Worm (Caenorhabditis elegans): ENCODE results near the gene glrx-22.
A peak's percentile ranks its signal among the peaks of the same experiment; 100 is the strongest.

Gene glrx-22

ce11 chrIV:8170264-8170663, 30.8 kb downstream of the glrx-22 start:
- TF ChIP-seq hmg-1.2 (GFP tag; IDR thresholded peaks at IDR 0.05), result peak; percentile 70; the same call in 1 of the 2 replicates
- no peak for TF ChIP-seq dox-1 (GFP tag; IDR thresholded peaks at IDR 0.05)

- no peak for TF ChIP-seq nfya-1 (tag; optimal IDR thresholded peaks at IDR 0.05; ENCODE audit: borderline replicate concordance, insufficient read depth)
- no peak for TF ChIP-seq ekl-4 (GFP tag; IDR thresholded peaks at IDR 0.05)
- no peak for TF ChIP-seq sdz-38 (tag; optimal IDR thresholded peaks at IDR 0.05)
- no peak for TF ChIP-seq egl-18 (GFP tag; IDR thresholded peaks at IDR 0.05)
- TF ChIP-seq madf-8 (GFP tag; conservative IDR thresholded peaks at IDR 0.05), result no peak
- TF ChIP-seq nhr-80 (tag; optimal IDR thresholded peaks at IDR 0.05), result no peak
- no peak for TF ChIP-seq attf-6 (GFP tag; IDR thresholded peaks at IDR 0.05)
- TF ChIP-seq aptf-3 (GFP tag; IDR thresholded peaks at IDR 0.05), result no peak
- no peak for TF ChIP-seq cebp-2 (GFP tag; IDR thresholded peaks at IDR 0.05)
- TF ChIP-seq F57C9.4 (tag; optimal IDR thresholded peaks at IDR 0.05), result no peak
- TF ChIP-seq gei-17 (GFP tag; optimal IDR thresholded peaks at IDR 0.05), result no peak
- TF ChIP-seq F55B11.4 (tag; optimal IDR thresholded peaks at IDR 0.05; ENCODE audit: borderline replicate concordance, insufficient read depth), result no peak
- TF ChIP-seq sea-2 (GFP tag; IDR thresholded peaks at IDR 0.05), result no peak
- no peak for TF ChIP-seq ets-4 (GFP tag; optimal IDR thresholded peaks at IDR 0.05)
- no peak for TF ChIP-seq lsy-27 (tag; optimal IDR thresholded peaks at IDR 0.05; ENCODE audit: borderline replicate concordance, insufficient read depth)
These were observed 31.4 kb downstream of the glrx-22 start, which contains the start of gene C07G1.15 for ce11 chrIV:8169674-8170073. Gene C07G1.15 (plus strand): TSS chrIV:8169974.

ce11 chrIV:8168660-8169059, 32.4 kb downstream of the glrx-22 start, which contains the start of gene clec-52:
Gene clec-52 (minus strand): TSS chrIV:8168760.
- TF ChIP-seq lin-26 (GFP tag; IDR thresholded peaks at IDR 0.05) (no peak), sea-2 (GFP tag; IDR thresholded peaks at IDR 0.05) (no peak), B0261.1 (tag; optimal IDR thresholded peaks at IDR 0.05) (no peak), madf-10 (tag; optimal IDR thresholded peaks at IDR 0.05) (no peak), tlf-1 (GFP tag; optimal IDR thresholded peaks at IDR 0.05) (no peak), ccch-3 (GFP tag; optimal IDR thresholded peaks at IDR 0.05) (no peak), F39B2.1 (GFP tag; IDR thresholded peaks at IDR 0.05) (no peak), ama-1 (optimal IDR thresholded peaks at IDR 0.05) (no peak), ama-1 (GFP tag; optimal IDR thresholded peaks at IDR 0.05) (no peak), rec-8 (tag; optimal IDR thresholded peaks at IDR 0.05) (no peak), madf-6 (GFP tag; IDR thresholded peaks at IDR 0.05) (no peak), nhr-179 (tag; optimal IDR thresholded peaks at IDR 0.05) (no peak), hlh-26 (GFP tag; conservative IDR thresholded peaks at IDR 0.05) (no peak), atf-7 (tag; optimal IDR thresholded peaks at IDR 0.05) (no peak)

ce11 chrIV:8165950-8166349, 35.1 kb downstream of the glrx-22 start, which contains the start of gene B0218.7:
Gene B0218.7 (minus strand): TSS chrIV:8166050.
- TF ChIP-seq madf-3 (GFP tag; IDR thresholded peaks at IDR 0.05) (no peak), aptf-2 (GFP tag; conservative IDR thresholded peaks at IDR 0.05) (no peak), ccch-3 (GFP tag; optimal IDR thresholded peaks at IDR 0.05) (no peak), Y67H2A.10 (GFP tag; conservative IDR thresholded peaks at IDR 0.05) (no peak), ceh-27 (GFP tag; optimal IDR thresholded peaks at IDR 0.05) (no peak), ztf-22 (GFP tag; optimal IDR thresholded peaks at IDR 0.05) (no peak)

Data from whole organism, young adult.